Fruit fly (Drosophila melanogaster): ENCODE results near the gene dpr17.

Gene dpr17

DNA sequence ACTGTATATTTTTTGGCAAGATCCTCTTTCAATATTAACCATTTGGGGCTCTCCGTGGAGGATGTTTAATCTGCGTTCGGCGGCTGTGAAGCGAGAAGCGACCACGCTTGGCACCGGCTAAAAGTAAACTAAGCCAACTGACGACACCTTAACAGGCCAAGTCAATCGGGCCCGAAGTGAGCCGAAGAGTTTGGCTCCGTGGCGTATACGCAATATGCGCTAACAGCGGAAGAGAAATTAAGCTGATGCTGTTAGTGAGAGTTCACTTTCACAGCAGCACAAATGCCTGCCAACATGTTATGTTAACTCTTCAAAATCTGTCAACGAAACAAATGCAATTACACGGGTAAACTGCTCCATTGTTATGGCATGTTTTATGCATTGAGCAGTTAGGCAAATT lies 63.8 kb downstream of the dpr17 start, which contains the start of gene dpr15:
dpr15 (minus strand) TSS at position 101 of the 400 bp plus-strand sequence.
- TF ChIP-seq Ets65A (GFP tag) (peak; percentile 9), Oli (tag; optimal IDR thresholded peaks at IDR 0.05) (no peak), CG4424 (GFP tag; optimal IDR thresholded peaks at IDR 0.05) (no peak), tx (GFP tag; optimal IDR thresholded peaks at IDR 0.05) (no peak), CG9876 (GFP tag; optimal IDR thresholded peaks at IDR 0.05) (no peak), HLH4C (GFP tag; IDR thresholded peaks at IDR 0.05; ENCODE audit: partially characterized antibody) (no peak), CG2202 (tag; optimal IDR thresholded peaks at IDR 0.05) (no peak), phol (tag; optimal IDR thresholded peaks at IDR 0.05) (no peak), CG7372 (GFP tag; IDR thresholded peaks at IDR 0.05) (0 out of 2 replicates have a peak, but pooled peaks have one; percentile 16), Deaf1 (tag; optimal IDR thresholded peaks at IDR 0.05) (peak; percentile 84), CG10267 (tag; optimal IDR thresholded peaks at IDR 0.05) (no peak), shn (GFP tag; optimal IDR thresholded peaks at IDR 0.05) (no peak), jumu (GFP tag; optimal IDR thresholded peaks at IDR 0.05) (no peak), CG10366 (GFP tag; IDR thresholded peaks at IDR 0.05) (no peak), CTCF (GFP tag; optimal IDR thresholded peaks at IDR 0.05) (no peak), CG10321 (GFP tag; IDR thresholded peaks at IDR 0.05) (no peak), gsb (GFP tag; IDR thresholded peaks at IDR 0.05) (no peak), fd96Cb (tag; optimal IDR thresholded peaks at IDR 0.05) (no peak)

Data from whole organism, embryonic.